Worm (Caenorhabditis elegans): ENCODE results near the gene pqn-2.

Gene pqn-2

ce11 chrV:10398431-10398830 lies 16.2 kb downstream of the pqn-2 start, which contains the start of gene ugt-2 (continued):
- TF ChIP-seq vab-15 (tag; optimal IDR thresholded peaks at IDR 0.05) (no peak), lsy-2 (tag; optimal IDR thresholded peaks at IDR 0.05) (no peak), nhr-11 (tag; optimal IDR thresholded peaks at IDR 0.05) (no peak), elt-3 (tag; optimal IDR thresholded peaks at IDR 0.05) (peak in 1 of 6 experiments; percentile 0), nhr-20 (tag; optimal IDR thresholded peaks at IDR 0.05) (peak; percentile 33), lin-13 (GFP tag; optimal IDR thresholded peaks at IDR 0.05) (no peak), nhr-71 (tag; optimal IDR thresholded peaks at IDR 0.05) (no peak), lin-35 (GFP tag; optimal IDR thresholded peaks at IDR 0.05) (peak in 1 of 2 experiments; percentile 37), efl-3 (GFP tag; optimal IDR thresholded peaks at IDR 0.05) (no peak), ceh-88 (GFP tag; IDR thresholded peaks at IDR 0.05) (no peak), mab-9 (GFP tag; IDR thresholded peaks at IDR 0.05) (no peak), nhr-47 (tag; optimal IDR thresholded peaks at IDR 0.05) (no peak), hlh-4 (tag; optimal IDR thresholded peaks at IDR 0.05) (no peak), ceh-82 (tag; optimal IDR thresholded peaks at IDR 0.05) (no peak), ceh-63 (GFP tag; optimal IDR thresholded peaks at IDR 0.05) (no peak), lin-39 (tag; optimal IDR thresholded peaks at IDR 0.05) (no peak), sup-37 (GFP tag; optimal IDR thresholded peaks at IDR 0.05) (no peak)

ce11 chrV:10399290-10399689 lies 17.0 kb downstream of the pqn-2 start:
- TF ChIP-seq lsy-2 (tag; optimal IDR thresholded peaks at IDR 0.05) (no peak), elt-2 (tag; optimal IDR thresholded peaks at IDR 0.05) (peak; percentile 93), dsc-1 (tag; optimal IDR thresholded peaks at IDR 0.05) (no peak), alr-1 (tag; optimal IDR thresholded peaks at IDR 0.05; ENCODE audit: borderline replicate concordance) (no peak), lir-3 (tag; optimal IDR thresholded peaks at IDR 0.05; ENCODE audit: poor library complexity) (no peak), hlh-4 (tag; optimal IDR thresholded peaks at IDR 0.05) (no peak), ceh-8 (GFP tag; optimal IDR thresholded peaks at IDR 0.05) (no peak), ceh-63 (GFP tag; optimal IDR thresholded peaks at IDR 0.05) (no peak), lin-13 (GFP tag; optimal IDR thresholded peaks at IDR 0.05) (no peak), nhr-84 (tag; optimal IDR thresholded peaks at IDR 0.05) (no peak), isw-1 (GFP tag; IDR thresholded peaks at IDR 0.05) (no peak), fkh-4 (tag; optimal IDR thresholded peaks at IDR 0.05; ENCODE audit: borderline replicate concordance) (no peak), lin-39 (tag; optimal IDR thresholded peaks at IDR 0.05) (no peak), nhr-20 (tag; optimal IDR thresholded peaks at IDR 0.05) (peak; percentile 73), C16A3.4 (tag; optimal IDR thresholded peaks at IDR 0.05) (no peak), lin-35 (GFP tag; optimal IDR thresholded peaks at IDR 0.05) (peak in 1 of 2 experiments; percentile 49), sptf-1 (tag; optimal IDR thresholded peaks at IDR 0.05) (no peak), nhr-90 (tag; optimal IDR thresholded peaks at IDR 0.05; ENCODE audit: poor library complexity) (peak; percentile 1), nhr-77 (tag; optimal IDR thresholded peaks at IDR 0.05) (no peak), rnt-1 (tag; optimal IDR thresholded peaks at IDR 0.05) (no peak), pqm-1 (tag; optimal IDR thresholded peaks at IDR 0.05) (peak; percentile 72), snpc-4 (tag; optimal IDR thresholded peaks at IDR 0.05) (no peak), nhr-71 (tag; optimal IDR thresholded peaks at IDR 0.05) (peak; percentile 16), sox-4 (tag; optimal IDR thresholded peaks at IDR 0.05) (no peak)

- TF ChIP-seq hpl-2 (GFP tag; optimal IDR thresholded peaks at IDR 0.05): no peak
- no peak for TF ChIP-seq ceh-8 (GFP tag; optimal IDR thresholded peaks at IDR 0.05)
- no peak for TF ChIP-seq fkh-8 (tag; optimal IDR thresholded peaks at IDR 0.05)
- TF ChIP-seq C16A3.4 (tag; optimal IDR thresholded peaks at IDR 0.05): no peak
- no peak for TF ChIP-seq unc-86 (tag; optimal IDR thresholded peaks at IDR 0.05)
- TF ChIP-seq alr-1 (tag; optimal IDR thresholded peaks at IDR 0.05; ENCODE audit: borderline replicate concordance): no peak
- TF ChIP-seq pax-3 (tag; optimal IDR thresholded peaks at IDR 0.05): no peak
Observed at ce11 chrV:10402804-10403203, 20.6 kb downstream of the pqn-2 start, which contains the start of gene F15H10.8. TSS of gene F15H10.8 (minus strand) at chrV:10402904.

Measured in whole organism, L1 larva.